ENCODE assay signal across 2 fruit fly cellular contexts in genomic region chrX:10534526-10534925, dm6.
A peak's percentile ranks its signal among the peaks of the same experiment; 100 is the strongest.
TF ChIP-seq lines count a peak whose summit lies in the region.

No protein-coding gene starts in this region.

- TF ChIP-seq CTCF in whole organism, embryonic (GFP tag; optimal IDR thresholded peaks at IDR 0.05; lab: Kevin White, UChicago): no peak

TF ChIP-seq in whole organism, embryonic, 481 proteins besides CTCF, POLR2A, EP300 and RAD21:
- TF ChIP-seq sd (tag; optimal IDR thresholded peaks at IDR 0.05; lab: Kevin White, UChicago) (peak; percentile 91), Pdp1 (GFP tag; optimal IDR thresholded peaks at IDR 0.05; lab: Kevin White, UChicago) (peak in 1 of 2 experiments; percentile 13), CG12769 (tag; optimal IDR thresholded peaks at IDR 0.05; lab: Kevin White, UChicago) (peak; percentile 52), CG13894 (tag; optimal IDR thresholded peaks at IDR 0.05; lab: Kevin White, UChicago) (peak; percentile 17), disco-r (GFP tag; optimal IDR thresholded peaks at IDR 0.05; lab: Kevin White, UChicago) (no peak), sr (GFP tag; IDR thresholded peaks at IDR 0.05; lab: Robert Waterston, UW) (peak; percentile 97), Mes4 (GFP tag; optimal IDR thresholded peaks at IDR 0.05; lab: Kevin White, UChicago) (no peak), Med (GFP tag; lab: Kevin White, UChicago) (peak; percentile 11), ftz-f1 (GFP tag; optimal IDR thresholded peaks at IDR 0.05; lab: Kevin White, UChicago) (peak; percentile 44)

TF ChIP-seq in whole organism, prepupa, 60 proteins besides CTCF, POLR2A, EP300 and RAD21:
- TF ChIP-seq dac (GFP tag; optimal IDR thresholded peaks at IDR 0.05; lab: Kevin White, UChicago) (no peak), fkh (GFP tag; optimal IDR thresholded peaks at IDR 0.05; lab: Kevin White, UChicago) (peak; percentile 10)
